Worm (Caenorhabditis elegans) whole organism, L1 larva: ENCODE measurements around the gene C18D11.6.

Source experiments
- F16B12.6 ChIP-seq: fragments of 150-350 bp; optimal IDR thresholded peaks from 2 replicates; lab custom pipeline; 2014; ENCODE audit warnings: missing biosample characterization, missing genetic modification characterization
- aly-2 ChIP-seq: fragments of 150-350 bp; optimal IDR thresholded peaks from 2 replicates; lab custom pipeline; 2014; ENCODE audit warnings: missing biosample characterization, missing genetic modification characterization
- blmp-1 ChIP-seq: fragments of 150-350 bp; optimal IDR thresholded peaks from 2 replicates; lab custom pipeline; 2014; ENCODE audit warnings: missing biosample characterization, missing genetic modification characterization
- ceh-63 ChIP-seq: fragments of 200-800 bp; sonication (Bioruptor generic); optimal IDR thresholded peaks from 2 replicates; lab custom pipeline; 2018; ENCODE audit warnings: mild to moderate bottlenecking, missing genetic modification characterization, missing compliant biosample characterization
- ceh-8 ChIP-seq: fragments of 200-800 bp; sonication (Bioruptor generic); optimal IDR thresholded peaks from 2 replicates; lab custom pipeline; 2018; ENCODE audit warnings: mild to moderate bottlenecking, missing genetic modification characterization, moderate library complexity, missing compliant biosample characterization
- ceh-82 ChIP-seq, 3 experiments: fragments of 150-350 bp in 1 of 3; sonication (generic microtip) in 2 of 3; optimal IDR thresholded peaks; 2 replicates each; lab custom pipeline; 2014 to 2017; ENCODE audit warnings: missing biosample characterization in 3 of 3, missing genetic modification characterization in 3 of 3
- ceh-88 ChIP-seq: fragments of 200-800 bp; sonication (Bioruptor generic); IDR thresholded peaks from 2 replicates; pipeline ENCODE4 v1.3.6; 2022; ENCODE audit warnings: missing genetic modification characterization, missing compliant biosample characterization
- dsc-1 ChIP-seq: sonication (generic microtip); optimal IDR thresholded peaks from 2 replicates; lab custom pipeline; 2016; ENCODE audit warnings: mild to moderate bottlenecking, missing genetic modification characterization, missing compliant biosample characterization
- efl-1 ChIP-seq, 4 experiments: fragments of 150-350 bp; optimal IDR thresholded peaks in 3 of 4; peaks in 1 of 4; 1 replicate in 1 of 4; 2 replicates in 3 of 4; lab custom pipeline; 2014; ENCODE audit warnings: missing biosample characterization in 2 of 4, missing genetic modification characterization in 2 of 4, missing genetic modification reagents in 2 of 4
- efl-3 ChIP-seq: fragments of 200-800 bp; sonication (Bioruptor generic); optimal IDR thresholded peaks from 2 replicates; lab custom pipeline; 2018; ENCODE audit warnings: mild to moderate bottlenecking, missing genetic modification characterization, missing compliant biosample characterization
- egl-27 ChIP-seq, 2 experiments: fragments of 150-350 bp in 1 of 2; sonication (generic microtip); optimal IDR thresholded peaks; 3 replicates each; lab custom pipeline; 2017 to 2018; ENCODE audit warnings: missing biosample characterization in 2 of 2, missing genetic modification characterization in 2 of 2, missing genetic modification reagents in 2 of 2
- elt-2 ChIP-seq: sonication (generic microtip); optimal IDR thresholded peaks from 2 replicates; lab custom pipeline; 2016; ENCODE audit warnings: missing genetic modification characterization, mild to moderate bottlenecking, inconsistent platforms, missing compliant biosample characterization, missing genetic modification reagents
- elt-3 ChIP-seq, 6 experiments: fragments of 150-350 bp in 1 of 6; sonication (generic microtip); optimal IDR thresholded peaks; 2 replicates each; lab custom pipeline; 2017 to 2018; ENCODE audit warnings: missing biosample characterization in 6 of 6, missing genetic modification characterization in 6 of 6, inconsistent platforms in 1 of 6
- ets-5 ChIP-seq: fragments of 200-800 bp; sonication (Bioruptor generic); IDR thresholded peaks from 2 replicates; pipeline ENCODE4 v1.3.6; 2022; ENCODE audit warnings: missing genetic modification characterization, missing compliant biosample characterization
- fkh-10 ChIP-seq: sonication (generic microtip); optimal IDR thresholded peaks from 2 replicates; lab custom pipeline; 2017; ENCODE audit warnings: missing biosample characterization, missing genetic modification reagents, missing genetic modification characterization
- fkh-4 ChIP-seq: sonication (generic microtip); optimal IDR thresholded peaks from 2 replicates; lab custom pipeline; 2016; ENCODE audit warnings: missing compliant biosample characterization, missing genetic modification characterization, borderline replicate concordance
- fkh-8 ChIP-seq: sonication (generic microtip); optimal IDR thresholded peaks from 2 replicates; lab custom pipeline; 2016; ENCODE audit warnings: mild to moderate bottlenecking, missing genetic modification characterization, missing compliant biosample characterization
- fos-1 ChIP-seq: fragments of 150-350 bp; optimal IDR thresholded peaks from 2 replicates; lab custom pipeline; 2014; ENCODE audit warnings: missing biosample characterization, missing genetic modification characterization
- lin-14 ChIP-seq: fragments of 200-800 bp; sonication (Bioruptor generic); optimal IDR thresholded peaks from 2 replicates; lab custom pipeline; 2018; ENCODE audit warnings: mild to moderate bottlenecking, missing genetic modification characterization, moderate library complexity, missing compliant biosample characterization
- lin-15B ChIP-seq: fragments of 150-350 bp; sonication (generic microtip); optimal IDR thresholded peaks from 3 replicates; lab custom pipeline; 2014; ENCODE audit warnings: missing biosample characterization, missing genetic modification characterization
- lir-3 ChIP-seq: sonication (generic microtip); optimal IDR thresholded peaks from 2 replicates; lab custom pipeline; 2016; ENCODE audit warnings: mild to moderate bottlenecking, missing genetic modification characterization, moderate library complexity, missing compliant biosample characterization; ENCODE audit not compliant: poor library complexity
- mab-9 ChIP-seq: fragments of 200-800 bp; sonication (Bioruptor generic); IDR thresholded peaks from 2 replicates; pipeline ENCODE4 v1.3.6; 2022; ENCODE audit warnings: missing genetic modification reagents, missing genetic modification characterization, missing compliant biosample characterization
- mdl-1 ChIP-seq, 2 experiments: fragments of 150-350 bp; optimal IDR thresholded peaks; 2 replicates each; lab custom pipeline; 2014 to 2017; ENCODE audit warnings: missing biosample characterization in 2 of 2, missing genetic modification characterization in 2 of 2, inconsistent platforms in 1 of 2
- mep-1 ChIP-seq: fragments of 150-350 bp; optimal IDR thresholded peaks from 2 replicates; lab custom pipeline; 2014; ENCODE audit warnings: missing biosample characterization, missing genetic modification characterization
- nhr-20 ChIP-seq: sonication (generic microtip); optimal IDR thresholded peaks from 2 replicates; lab custom pipeline; 2016; ENCODE audit warnings: mild to moderate bottlenecking, missing genetic modification characterization, missing compliant biosample characterization
- nhr-28 ChIP-seq: fragments of 150-350 bp; optimal IDR thresholded peaks from 2 replicates; lab custom pipeline; 2014; ENCODE audit warnings: missing biosample characterization, missing genetic modification characterization
- nhr-47 ChIP-seq: sonication (generic microtip); optimal IDR thresholded peaks from 2 replicates; lab custom pipeline; 2016; ENCODE audit warnings: mild to moderate bottlenecking, missing genetic modification characterization, moderate library complexity, missing compliant biosample characterization
- nhr-71 ChIP-seq: sonication (generic microtip); optimal IDR thresholded peaks from 2 replicates; lab custom pipeline; 2016; ENCODE audit warnings: mild to moderate bottlenecking, missing genetic modification characterization, moderate library complexity, missing compliant biosample characterization
- nhr-76 ChIP-seq: sonication (generic microtip); optimal IDR thresholded peaks from 2 replicates; lab custom pipeline; 2017; ENCODE audit warnings: missing biosample characterization, missing genetic modification characterization
- pag-3 ChIP-seq: sonication (generic microtip); optimal IDR thresholded peaks from 2 replicates; lab custom pipeline; 2017; ENCODE audit warnings: missing genetic modification characterization, mild to moderate bottlenecking, missing compliant biosample characterization, antibody characterized with exemption, borderline replicate concordance; ENCODE audit not compliant: insufficient read depth
- rnt-1 ChIP-seq: sonication (generic microtip); optimal IDR thresholded peaks from 2 replicates; lab custom pipeline; 2016; ENCODE audit warnings: mild to moderate bottlenecking, missing genetic modification characterization, moderate library complexity, missing compliant biosample characterization
- skn-1 ChIP-seq: fragments of 150-350 bp; optimal IDR thresholded peaks from 2 replicates; lab custom pipeline; 2014; ENCODE audit warnings: missing biosample characterization, missing genetic modification characterization
- tbx-2 ChIP-seq: sonication (generic microtip); optimal IDR thresholded peaks from 2 replicates; lab custom pipeline; 2016; ENCODE audit warnings: missing genetic modification characterization, missing compliant biosample characterization
- unc-86 ChIP-seq: sonication (generic microtip); optimal IDR thresholded peaks from 2 replicates; lab custom pipeline; 2016; ENCODE audit warnings: missing genetic modification characterization, missing compliant biosample characterization
- zip-4 ChIP-seq: fragments of 200-800 bp; sonication (Bioruptor generic); optimal IDR thresholded peaks from 2 replicates; lab custom pipeline; 2018; ENCODE audit warnings: mild to moderate bottlenecking, missing genetic modification characterization, moderate library complexity, missing compliant biosample characterization
- ztf-11 ChIP-seq, 2 experiments: sonication (generic microtip); optimal IDR thresholded peaks; 2 replicates each; lab custom pipeline; 2016 to 2017; ENCODE audit warnings: missing genetic modification characterization in 2 of 2, missing biosample characterization in 1 of 2, missing compliant biosample characterization in 1 of 2

The C18D11.6 gene

DNA sequence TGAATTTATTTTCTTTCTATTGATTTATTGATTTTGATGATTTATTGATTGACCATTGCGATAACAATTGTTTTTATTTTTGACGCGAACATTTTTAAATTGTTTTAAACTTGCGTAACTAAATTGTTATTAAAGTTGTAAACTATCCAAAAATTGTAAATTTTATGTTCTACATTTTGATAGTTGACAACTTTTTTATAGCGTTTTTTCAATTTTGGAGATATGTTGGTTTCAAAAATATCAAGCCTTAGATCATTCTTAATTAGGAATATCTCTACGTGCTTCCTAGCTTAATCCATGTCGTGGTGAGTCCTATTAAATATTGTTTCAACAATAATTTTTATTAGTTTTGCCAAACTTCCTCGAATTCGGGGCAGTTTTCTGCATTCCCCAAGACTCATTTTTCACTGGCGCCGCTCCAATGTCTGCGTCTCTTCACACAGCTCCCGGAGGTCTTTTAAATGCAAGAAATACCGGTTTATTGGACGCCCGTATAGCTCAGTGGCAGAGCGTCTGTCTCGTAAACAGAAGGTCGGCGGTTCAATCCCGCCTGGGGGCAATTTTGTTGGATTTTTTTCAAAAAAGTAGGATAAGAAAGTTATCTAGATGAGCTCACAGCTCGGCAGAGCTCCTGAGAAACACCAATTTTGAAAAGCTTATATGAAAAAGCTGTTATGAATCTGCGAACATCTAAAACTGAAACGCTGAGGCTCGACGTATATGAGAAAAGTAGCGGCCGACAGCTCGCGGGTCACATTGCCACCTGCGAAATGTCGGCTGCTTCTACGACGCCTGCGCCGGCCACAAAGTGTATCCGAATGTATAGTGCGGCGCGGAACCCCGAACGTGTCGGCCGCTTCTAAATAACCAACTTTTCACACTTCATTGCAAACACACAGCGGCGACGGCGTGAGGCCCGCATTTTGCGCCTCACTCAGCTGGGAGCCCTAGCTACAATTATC lies 17.8 kb upstream of the C18D11.6 start, which contains the start of gene C24H11.2 (continued):
- TF ChIP-seq fkh-10, result peak; percentile 0
- TF ChIP-seq fkh-8 (tag; lab: Kevin White, UChicago), result peak; percentile 54
- peak in 1 of 2 experiments; percentile 48 for TF ChIP-seq mdl-1 (tag; optimal IDR thresholded peaks at IDR 0.05; lab: Kevin White, UChicago)
- peak; percentile 56 for TF ChIP-seq lin-14 (GFP tag; lab: Kevin White, UChicago)
- peak; percentile 17 for TF ChIP-seq aly-2 (tag; lab: Kevin White, UChicago)
- TF ChIP-seq skn-1 (tag; lab: Kevin White, UChicago), result peak; percentile 40
- TF ChIP-seq mep-1 (tag; lab: Kevin White, UChicago), result peak; percentile 74
- TF ChIP-seq tbx-2 (tag; lab: Kevin White, UChicago), result peak; percentile 58
- TF ChIP-seq nhr-71 (tag; lab: Kevin White, UChicago), result peak; percentile 72
- TF ChIP-seq ceh-82 (tag; optimal IDR thresholded peaks at IDR 0.05; lab: Kevin White, UChicago), result peak; percentile 41 to 47 (median 47)
- peak; percentile 11 for TF ChIP-seq nhr-76 (tag; lab: Kevin White, UChicago)
- peak; percentile 62 for TF ChIP-seq fos-1 (tag; lab: Kevin White, UChicago)
- peak; percentile 14 for TF ChIP-seq ceh-8 (GFP tag; lab: Kevin White, UChicago)
- TF ChIP-seq F16B12.6 (tag; lab: Kevin White, UChicago), result peak; percentile 53
- peak; percentile 82 for TF ChIP-seq rnt-1
- TF ChIP-seq nhr-20 (tag; lab: Kevin White, UChicago), result peak; percentile 53

DNA sequence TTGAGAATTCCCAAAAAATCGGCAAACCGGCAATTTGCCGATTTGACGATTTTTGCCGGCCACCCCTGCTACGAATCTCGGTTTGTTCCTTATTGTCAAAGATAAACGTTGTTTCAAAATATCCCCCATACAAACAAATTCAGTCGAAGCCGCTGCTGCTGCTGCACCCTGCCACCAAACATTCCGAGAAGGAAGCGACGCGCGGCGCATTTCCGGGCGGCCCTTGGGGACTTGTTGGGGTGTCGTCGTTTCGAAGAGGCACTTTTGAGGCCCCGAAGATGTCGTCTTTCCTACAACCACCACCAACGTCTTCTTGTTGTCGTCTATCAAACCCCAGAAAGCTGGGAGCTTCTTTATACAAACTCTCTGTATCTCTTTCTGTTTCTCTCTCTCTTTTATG lies 16.0 kb upstream of the C18D11.6 start:
- TF ChIP-seq fkh-4 (tag; lab: Kevin White, UChicago) (no peak), lin-14 (GFP tag; lab: Kevin White, UChicago) (peak; percentile 69), efl-1 (optimal IDR thresholded peaks at IDR 0.05; lab: Kevin White, UChicago) (no peak), efl-1 (GFP tag; optimal IDR thresholded peaks at IDR 0.05 in 1 of 2; lab: Kevin White, UChicago) (peak in 1 of 2 experiments; percentile 78)

- TF ChIP-seq aly-2 (tag; lab: Kevin White, UChicago) (no peak), elt-3 (tag; optimal IDR thresholded peaks at IDR 0.05; lab: Kevin White, UChicago) (no peak), nhr-47 (tag; lab: Kevin White, UChicago) (no peak)
Measured at ce11 chrIII:11795448-11795847, 14.9 kb upstream of the C18D11.6 start, which contains the start of gene twk-39. Gene twk-39, plus strand, starts transcription at chrIII:11795748.

ce11 chrIII:11806695-11807094 lies 3.7 kb upstream of the C18D11.6 start, which contains the start of gene C18D11.7:
Gene C18D11.7, minus strand, starts transcription at chrIII:11806795.
- TF ChIP-seq blmp-1 (no peak), dsc-1 (tag; lab: Kevin White, UChicago) (peak; percentile 15), pag-3 (tag; lab: Kevin White, UChicago) (no peak), mab-9 (GFP tag; lab: Robert Waterston, UW) (no peak), zip-4 (GFP tag; lab: Kevin White, UChicago) (no peak)
- TF ChIP-seq, all 84 proteins: peak for 1

- no peak for TF ChIP-seq ceh-82 (tag; optimal IDR thresholded peaks at IDR 0.05; lab: Kevin White, UChicago)
- no peak for TF ChIP-seq efl-3
- no peak for TF ChIP-seq elt-2
- no peak for TF ChIP-seq nhr-76 (tag; lab: Kevin White, UChicago)
- TF ChIP-seq lir-3 (tag; lab: Kevin White, UChicago), result no peak
- TF ChIP-seq nhr-28 (tag; lab: Kevin White, UChicago), result no peak
- no peak for TF ChIP-seq nhr-47 (tag; lab: Kevin White, UChicago)
- no peak for TF ChIP-seq unc-86 (tag; lab: Kevin White, UChicago)
- TF ChIP-seq ets-5 (GFP tag; lab: Robert Waterston, UW), result no peak
- no peak for TF ChIP-seq zip-4 (GFP tag; lab: Kevin White, UChicago)
- no peak for TF ChIP-seq efl-1 (optimal IDR thresholded peaks at IDR 0.05; lab: Kevin White, UChicago)
- no peak for TF ChIP-seq efl-1 (GFP tag; optimal IDR thresholded peaks at IDR 0.05 in 1 of 2; lab: Kevin White, UChicago)
- TF ChIP-seq ceh-63 (GFP tag; lab: Kevin White, UChicago), result no peak
- no peak for TF ChIP-seq lin-15B
- TF ChIP-seq ztf-11 (tag; optimal IDR thresholded peaks at IDR 0.05; lab: Kevin White, UChicago), result no peak
- TF ChIP-seq ceh-88 (GFP tag; lab: Robert Waterston, UW), result no peak
- TF ChIP-seq egl-27 (tag; optimal IDR thresholded peaks at IDR 0.05; lab: Kevin White, UChicago), result no peak
Measured at ce11 chrIII:11807418-11807817, 2.9 kb upstream of the C18D11.6 start, which contains the start of gene C18D11.10. Gene C18D11.10, plus strand, starts transcription at chrIII:11807718.
